Fruit fly (Drosophila melanogaster): ENCODE results near the gene CG5787.

CG5787 gene

DNA sequence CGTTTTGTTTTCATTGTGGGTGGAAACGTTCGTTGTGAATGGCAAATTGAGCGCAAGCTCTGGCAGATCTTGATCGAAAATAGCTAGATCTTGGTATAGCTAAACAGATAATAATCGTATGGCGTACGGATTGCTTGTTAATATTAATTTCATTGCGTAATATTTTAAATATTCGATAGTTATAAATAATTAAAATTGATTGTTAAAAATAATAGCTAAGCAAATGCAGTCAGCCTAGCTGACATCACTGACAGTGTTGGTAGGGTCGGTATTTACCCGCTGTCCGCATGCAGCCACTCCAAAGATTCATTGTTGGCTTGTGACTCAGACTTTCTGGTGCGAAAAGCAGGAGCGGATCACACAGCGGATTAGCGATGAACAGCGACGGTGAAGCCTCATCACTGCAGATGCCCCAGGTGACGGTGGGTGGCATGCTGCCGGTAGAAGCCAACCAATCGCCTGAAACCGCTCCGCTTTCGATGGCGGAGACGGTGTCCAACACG, 8.3 kb downstream of the CG5787 start, which contains the start of the genes CG5776 and spict (continued):
- TF ChIP-seq Vsx1 (GFP tag; optimal IDR thresholded peaks at IDR 0.05) (no peak), MESR4 (GFP tag; optimal IDR thresholded peaks at IDR 0.05) (peak; percentile 91), Ravus (GFP tag; IDR thresholded peaks at IDR 0.05) (peak; percentile 45), CG16815 (GFP tag; optimal IDR thresholded peaks at IDR 0.05) (peak; percentile 80), cg (GFP tag; optimal IDR thresholded peaks at IDR 0.05) (no peak), CG14667 (GFP tag; IDR thresholded peaks at IDR 0.05) (peak; percentile 78), HLHmδ (GFP tag; optimal IDR thresholded peaks at IDR 0.05) (peak; percentile 3), Dp (GFP tag; optimal IDR thresholded peaks at IDR 0.05) (peak; percentile 56), sens (GFP tag) (peak; percentile 79), onecut (GFP tag; IDR thresholded peaks at IDR 0.05) (peak; percentile 35), CG2199 (GFP tag; IDR thresholded peaks at IDR 0.05) (no peak), CG2712 (tag; optimal IDR thresholded peaks at IDR 0.05) (peak; percentile 82), gro (GFP tag; optimal IDR thresholded peaks at IDR 0.05) (no peak), CG13287 (GFP tag; IDR thresholded peaks at IDR 0.05; ENCODE audit: partially characterized antibody) (peak; percentile 62; the same call in 1 of the 2 replicates), CG13775 (GFP tag; optimal IDR thresholded peaks at IDR 0.05) (peak; percentile 89), Abd-B (GFP tag; optimal IDR thresholded peaks at IDR 0.05) (no peak), schlank (tag; optimal IDR thresholded peaks at IDR 0.05) (peak; percentile 53), CoRest (tag; optimal IDR thresholded peaks at IDR 0.05) (peak; percentile 87), CG3995 (GFP tag; optimal IDR thresholded peaks at IDR 0.05) (no peak), fd102C (GFP tag; optimal IDR thresholded peaks at IDR 0.05) (no peak), salm (tag; optimal IDR thresholded peaks at IDR 0.05) (peak; percentile 38), CG12299 (tag; optimal IDR thresholded peaks at IDR 0.05) (peak; percentile 70), CG4328 (GFP tag; optimal IDR thresholded peaks at IDR 0.05) (peak; percentile 31), pan (optimal IDR thresholded peaks at IDR 0.05) (no peak), pan (GFP tag; optimal IDR thresholded peaks at IDR 0.05 in 1 of 2, IDR thresholded peaks at IDR 0.05 in 1 of 2) (peak in 1 of 2 experiments; percentile 81), stwl (tag; optimal IDR thresholded peaks at IDR 0.05) (peak; percentile 31), dm (GFP tag; optimal IDR thresholded peaks at IDR 0.05) (peak; percentile 47), ab (GFP tag; optimal IDR thresholded peaks at IDR 0.05) (no peak), tap (tag; optimal IDR thresholded peaks at IDR 0.05) (no peak), CG18599 (GFP tag; optimal IDR thresholded peaks at IDR 0.05) (peak; percentile 73), zf30C (GFP tag; optimal IDR thresholded peaks at IDR 0.05) (no peak), zen (tag; optimal IDR thresholded peaks at IDR 0.05) (peak; percentile 65), jing (GFP tag; optimal IDR thresholded peaks at IDR 0.05) (peak; percentile 38), pzg (GFP tag; optimal IDR thresholded peaks at IDR 0.05) (peak; percentile 71), nerfin-1 (tag; optimal IDR thresholded peaks at IDR 0.05) (peak; percentile 61), Sin3A (optimal IDR thresholded peaks at IDR 0.05) (peak; percentile 87), trh (GFP tag; optimal IDR thresholded peaks at IDR 0.05) (no peak), aop (GFP tag; IDR thresholded peaks at IDR 0.05) (0 out of 2 replicates have a peak, but pooled peaks have one; percentile 12), GATAe (GFP tag; conservative IDR thresholded peaks at IDR 0.05) (peak; percentile 54; the same call in 1 of the 2 replicates), Dek (tag; optimal IDR thresholded peaks at IDR 0.05) (peak; percentile 83), CG15269 (tag; optimal IDR thresholded peaks at IDR 0.05) (peak; percentile 75), tio (GFP tag; optimal IDR thresholded peaks at IDR 0.05) (no peak), CG43689 (GFP tag; IDR thresholded peaks at IDR 0.05) (0 out of 2 replicates have a peak, but pooled peaks have one; percentile 35), tgo (GFP tag; IDR thresholded peaks at IDR 0.05) (peak; percentile 84), Drgx (GFP tag; IDR thresholded peaks at IDR 0.05) (peak; percentile 68), dpn (GFP tag; optimal IDR thresholded peaks at IDR 0.05) (peak in 1 of 2 experiments; percentile 28), CG12104 (GFP tag; optimal IDR thresholded peaks at IDR 0.05) (no peak), CG15073 (GFP tag; optimal IDR thresholded peaks at IDR 0.05) (no peak), CG14441 (GFP tag; IDR thresholded peaks at IDR 0.05) (peak; percentile 84), HLH3B (GFP tag; IDR thresholded peaks at IDR 0.05) (peak; percentile 36; the same call in 1 of the 2 replicates)

Data from whole organism, embryonic.